Fruit fly (Drosophila melanogaster) whole organism, embryonic: Measurements from ENCODE around the gene CG4896.

Experiments used
- ATbp ChIP-seq: fragments of 200-800 bp; sonication (Bioruptor generic); optimal IDR thresholded peaks from 2 replicates; lab custom pipeline; 2017; ENCODE audit warnings: missing biosample characterization, mild to moderate bottlenecking, missing genetic modification characterization, missing genetic modification reagents
- Blimp-1 ChIP-seq: fragments of 200-800 bp; sonication (Bioruptor generic); optimal IDR thresholded peaks from 3 replicates; lab custom pipeline; 2018; ENCODE audit warnings: missing biosample characterization, missing genetic modification characterization, mild to moderate bottlenecking, moderate library complexity, missing genetic modification reagents
- CG10431 ChIP-seq: fragments of 200-800 bp; sonication (Bioruptor generic); optimal IDR thresholded peaks from 3 replicates; lab custom pipeline; 2018; ENCODE audit warnings: missing biosample characterization, mild to moderate bottlenecking, missing genetic modification characterization
- CG11560 ChIP-seq: fragments of 200-800 bp; sonication (Bioruptor generic); IDR thresholded peaks from 3 replicates; pipeline ENCODE4 v1.3.6; 2022; ENCODE audit warnings: missing biosample characterization, missing genetic modification characterization
- CG12659 ChIP-seq: fragments of 200-800 bp; sonication (Bioruptor generic); optimal IDR thresholded peaks from 3 replicates; lab custom pipeline; 2017; ENCODE audit warnings: mild to moderate bottlenecking, missing biosample characterization, missing genetic modification reagents, missing genetic modification characterization
- CG13123 ChIP-seq: fragments of 200-800 bp; sonication (Bioruptor generic); optimal IDR thresholded peaks from 2 replicates; lab custom pipeline; 2016; ENCODE audit warnings: missing biosample characterization, missing genetic modification characterization
- CG13287 ChIP-seq: fragments of 200-800 bp; sonication (Bioruptor generic); IDR thresholded peaks from 2 replicates; pipeline ENCODE4 v1.3.6; 2022; ENCODE audit warnings: missing biosample characterization, missing genetic modification characterization; ENCODE audit not compliant: partially characterized antibody
- CG14860 ChIP-seq: fragments of 200-800 bp; sonication (Bioruptor generic); IDR thresholded peaks from 3 replicates; pipeline ENCODE4 v1.3.6; 2022; ENCODE audit warnings: missing biosample characterization, missing genetic modification characterization; ENCODE audit not compliant: partially characterized antibody
- CG17359 ChIP-seq: fragments of 200-800 bp; sonication (Bioruptor generic); optimal IDR thresholded peaks from 3 replicates; lab custom pipeline; 2018; ENCODE audit warnings: missing biosample characterization, mild to moderate bottlenecking, missing genetic modification characterization, moderate library complexity
- CG2678 ChIP-seq: fragments of 200-800 bp; sonication (Bioruptor generic); optimal IDR thresholded peaks from 3 replicates; lab custom pipeline; 2019; ENCODE audit warnings: missing biosample characterization, mild to moderate bottlenecking, missing genetic modification characterization, moderate library complexity
- CG31224 ChIP-seq: fragments of 200-800 bp; sonication (Bioruptor generic); IDR thresholded peaks from 2 replicates; pipeline ENCODE4 v1.3.6; 2022; ENCODE audit warnings: missing biosample characterization, missing genetic modification characterization
- CG5953 ChIP-seq: fragments of 200-800 bp; sonication (Bioruptor generic); IDR thresholded peaks from 2 replicates; pipeline ENCODE4 v1.3.6; 2022; ENCODE audit warnings: missing biosample characterization, missing genetic modification characterization
- CG6854 ChIP-seq: fragments of 200-800 bp; sonication (Bioruptor generic); optimal IDR thresholded peaks from 3 replicates; lab custom pipeline; 2017; ENCODE audit warnings: missing biosample characterization, mild to moderate bottlenecking, missing genetic modification characterization
- CG7928 ChIP-seq: fragments of 200-800 bp; sonication (Bioruptor generic); optimal IDR thresholded peaks from 2 replicates; lab custom pipeline; 2017; ENCODE audit warnings: missing biosample characterization, mild to moderate bottlenecking, missing genetic modification characterization
- CG7987 ChIP-seq: fragments of 200-800 bp; sonication (Bioruptor generic); optimal IDR thresholded peaks from 2 replicates; lab custom pipeline; 2018; ENCODE audit warnings: missing biosample characterization, mild to moderate bottlenecking, missing genetic modification characterization, moderate library complexity
- CG9876 ChIP-seq: fragments of 200-800 bp; sonication (Bioruptor generic); optimal IDR thresholded peaks from 2 replicates; lab custom pipeline; 2016; ENCODE audit warnings: missing biosample characterization, missing genetic modification characterization
- CG9932 ChIP-seq: fragments of 200-800 bp; sonication (Bioruptor generic); IDR thresholded peaks from 2 replicates; pipeline ENCODE4 v1.3.6; 2022; ENCODE audit warnings: missing biosample characterization, missing genetic modification characterization
- Camta ChIP-seq: fragments of 200-800 bp; sonication (Bioruptor generic); optimal IDR thresholded peaks from 2 replicates; lab custom pipeline; 2016; ENCODE audit warnings: missing biosample characterization, missing genetic modification characterization
- CkIIα-i1 ChIP-seq: fragments of 200-800 bp; sonication (Bioruptor generic); IDR thresholded peaks from 2 replicates; pipeline ENCODE4 v1.3.6; 2022; ENCODE audit warnings: missing biosample characterization, missing genetic modification characterization
- CoRest ChIP-seq: fragments of 200-800 bp; sonication (Bioruptor generic); optimal IDR thresholded peaks from 3 replicates; lab custom pipeline; 2018; ENCODE audit warnings: missing biosample characterization, mild to moderate bottlenecking, missing genetic modification characterization, moderate library complexity
- D19A ChIP-seq: fragments of 200-800 bp; optimal IDR thresholded peaks from 3 replicates; lab custom pipeline; 2019; ENCODE audit warnings: missing biosample characterization, mild to moderate bottlenecking, missing genetic modification characterization, moderate library complexity
- Dref ChIP-seq: fragments of 200-800 bp; sonication (Bioruptor generic); IDR thresholded peaks from 2 replicates; pipeline ENCODE4 v1.3.6; 2022; ENCODE audit warnings: missing biosample characterization, missing genetic modification characterization
- Drgx ChIP-seq: fragments of 200-800 bp; sonication (Bioruptor generic); IDR thresholded peaks from 2 replicates; pipeline ENCODE4 v1.3.6; 2022; ENCODE audit warnings: missing biosample characterization, missing genetic modification characterization
- ERR ChIP-seq: fragments of 200-800 bp; sonication (Bioruptor generic); optimal IDR thresholded peaks from 2 replicates; lab custom pipeline; 2016; ENCODE audit warnings: missing biosample characterization, missing genetic modification characterization
- Gsc ChIP-seq: fragments of 200-800 bp; sonication (Bioruptor generic); IDR thresholded peaks from 2 replicates; pipeline ENCODE4 v1.3.6; 2022; ENCODE audit warnings: missing biosample characterization, missing genetic modification characterization
- NK7.1 ChIP-seq: fragments of 200-800 bp; sonication (Bioruptor generic); optimal IDR thresholded peaks from 3 replicates; lab custom pipeline; 2016; ENCODE audit warnings: missing biosample characterization, missing genetic modification characterization
- Oaz ChIP-seq: fragments of 200-800 bp; sonication (Bioruptor generic); IDR thresholded peaks from 2 replicates; pipeline ENCODE4 v1.3.6; 2022; ENCODE audit warnings: missing biosample characterization, missing genetic modification characterization
- PHDP ChIP-seq: fragments of 200-800 bp; sonication (Bioruptor generic); optimal IDR thresholded peaks from 3 replicates; lab custom pipeline; 2018; ENCODE audit warnings: missing biosample characterization, mild to moderate bottlenecking, missing genetic modification characterization, moderate library complexity
- TFAM ChIP-seq: fragments of 200-800 bp; sonication (Bioruptor generic); optimal IDR thresholded peaks from 2 replicates; lab custom pipeline; 2017; ENCODE audit warnings: missing biosample characterization, missing genetic modification characterization, inconsistent platforms
- Xrp1 ChIP-seq: fragments of 200-800 bp; sonication (Bioruptor generic); IDR thresholded peaks from 2 replicates; pipeline ENCODE4 v1.3.6; 2022; ENCODE audit warnings: missing biosample characterization, missing genetic modification characterization
- ap ChIP-seq: fragments of 200-800 bp; sonication (Bioruptor generic); IDR thresholded peaks from 2 replicates; pipeline ENCODE4 v1.3.6; 2022; ENCODE audit warnings: missing biosample characterization, missing genetic modification characterization
- ash1 ChIP-seq: fragments of 200-800 bp; sonication (Bioruptor generic); optimal IDR thresholded peaks from 2 replicates; lab custom pipeline; 2018; ENCODE audit warnings: missing biosample characterization, mild to moderate bottlenecking, missing genetic modification characterization
- br ChIP-seq: fragments of >200 bp; optimal IDR thresholded peaks from 2 replicates; lab custom pipeline; 2017
- cato ChIP-seq: fragments of 200-800 bp; sonication (Bioruptor generic); optimal IDR thresholded peaks from 2 replicates; lab custom pipeline; 2016; ENCODE audit warnings: missing biosample characterization, missing genetic modification characterization, borderline replicate concordance
- dmrt11E ChIP-seq: fragments of 200-800 bp; sonication (Bioruptor generic); optimal IDR thresholded peaks from 3 replicates; lab custom pipeline; 2018; ENCODE audit warnings: missing biosample characterization, mild to moderate bottlenecking, missing genetic modification characterization, moderate library complexity
- ems ChIP-seq: fragments of 200-800 bp; sonication (Bioruptor generic); optimal IDR thresholded peaks from 3 replicates; lab custom pipeline; 2016; ENCODE audit warnings: missing biosample characterization, missing genetic modification characterization
- exex ChIP-seq: fragments of 200-800 bp; sonication (Bioruptor generic); optimal IDR thresholded peaks from 4 replicates; lab custom pipeline; 2018; ENCODE audit warnings: missing biosample characterization, mild to moderate bottlenecking, missing genetic modification characterization, moderate library complexity
- grau ChIP-seq: fragments of 200-800 bp; optimal IDR thresholded peaks from 3 replicates; lab custom pipeline; 2019; ENCODE audit warnings: missing biosample characterization, mild to moderate bottlenecking, missing genetic modification characterization, moderate library complexity
- lov ChIP-seq, 2 experiments: fragments of 200-800 bp in 1 of 2; fragments of >200 bp in 1 of 2; sonication (Bioruptor generic) in 1 of 2; IDR thresholded peaks in 1 of 2; optimal IDR thresholded peaks in 1 of 2; 2 replicates in 1 of 2; 3 replicates in 1 of 2; pipeline versions ENCODE4 v1.3.6 to Lab custom; 2017 to 2022; ENCODE audit warnings: missing biosample characterization in 1 of 2, missing genetic modification characterization in 1 of 2
- nau ChIP-seq: fragments of 200-800 bp; sonication (Bioruptor generic); optimal IDR thresholded peaks from 3 replicates; lab custom pipeline; 2017; ENCODE audit warnings: missing biosample characterization, mild to moderate bottlenecking, missing genetic modification characterization, missing genetic modification reagents
- odd ChIP-seq: fragments of 200-800 bp; sonication (Bioruptor generic); optimal IDR thresholded peaks from 2 replicates; lab custom pipeline; 2017; ENCODE audit warnings: missing biosample characterization, mild to moderate bottlenecking, missing genetic modification characterization
- phol ChIP-seq: fragments of 200-800 bp; sonication (Bioruptor generic); optimal IDR thresholded peaks from 3 replicates; lab custom pipeline; 2018; ENCODE audit warnings: missing biosample characterization, mild to moderate bottlenecking, missing genetic modification characterization, moderate library complexity
- pnt ChIP-seq: fragments of 200-800 bp; sonication (Bioruptor generic); optimal IDR thresholded peaks from 3 replicates; lab custom pipeline; 2016; ENCODE audit warnings: missing biosample characterization, missing genetic modification characterization
- row ChIP-seq: fragments of 200-800 bp; sonication (Bioruptor generic); IDR thresholded peaks from 3 replicates; pipeline ENCODE4 v1.3.6; 2022; ENCODE audit warnings: missing biosample characterization, missing genetic modification characterization
- sna ChIP-seq: fragments of 200-800 bp; sonication (Bioruptor generic); IDR thresholded peaks from 2 replicates; pipeline ENCODE4 v1.3.6; 2022; ENCODE audit warnings: missing biosample characterization, missing genetic modification characterization; ENCODE audit not compliant: partially characterized antibody
- toy ChIP-seq: fragments of 200-800 bp; sonication (Bioruptor generic); IDR thresholded peaks from 2 replicates; pipeline ENCODE4 v1.3.6; 2022; ENCODE audit warnings: missing biosample characterization, missing genetic modification characterization
- tup ChIP-seq: fragments of 200-800 bp; sonication (Bioruptor generic); optimal IDR thresholded peaks from 2 replicates; lab custom pipeline; 2016; ENCODE audit warnings: missing biosample characterization, mild to moderate bottlenecking, missing genetic modification characterization, moderate library complexity
- twi ChIP-seq: fragments of 200-800 bp; optimal IDR thresholded peaks from 2 replicates; lab custom pipeline; 2019; ENCODE audit warnings: missing biosample characterization, mild to moderate bottlenecking, missing genetic modification characterization, moderate library complexity
- tx ChIP-seq: fragments of 200-800 bp; sonication (Bioruptor generic); optimal IDR thresholded peaks from 2 replicates; lab custom pipeline; 2016; ENCODE audit warnings: missing biosample characterization, missing genetic modification characterization
- wor ChIP-seq: fragments of 200-800 bp; sonication (Bioruptor generic); IDR thresholded peaks from 2 replicates; pipeline ENCODE4 v1.3.6; 2022; ENCODE audit warnings: missing biosample characterization, missing genetic modification characterization

CG4896 gene

DNA sequence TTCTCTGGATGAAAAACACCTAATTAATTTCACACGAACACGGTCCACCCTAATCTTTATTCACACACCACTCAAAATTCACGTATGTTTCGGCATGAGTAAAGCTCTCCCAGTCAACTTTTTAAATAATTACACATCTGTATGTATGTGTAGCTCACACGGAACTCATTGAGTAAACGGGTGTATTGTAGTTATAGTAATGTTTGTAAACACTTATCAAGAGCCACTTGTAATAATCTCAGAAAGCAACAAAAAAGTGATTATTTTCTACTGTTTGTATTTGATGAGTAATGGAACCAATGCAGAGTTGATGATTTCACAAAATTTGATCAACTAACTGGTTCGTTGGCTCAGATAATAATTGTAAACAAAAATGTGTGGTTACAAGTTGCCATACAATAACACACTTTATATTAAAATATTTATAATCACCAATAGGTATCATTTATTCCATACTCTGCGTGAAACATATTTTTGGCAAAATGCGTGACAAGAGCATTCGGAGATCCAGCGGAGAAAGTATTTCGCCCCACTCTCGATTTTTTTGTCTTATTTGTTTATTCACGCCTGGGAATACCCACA is 40.5 kb downstream of the CG4896 start (continued):
- TF ChIP-seq CG9876 (GFP tag; lab: Kevin White, UChicago): no peak
- TF ChIP-seq PHDP: peak; percentile 65
- no peak for TF ChIP-seq ash1
- no peak for TF ChIP-seq Gsc
- TF ChIP-seq TFAM (GFP tag; lab: Kevin White, UChicago): no peak
- 0 out of 2 replicates have a peak, but pooled peaks have one; percentile 8 for TF ChIP-seq Xrp1 (GFP tag; lab: Robert Waterston, UW)
- no peak for TF ChIP-seq sna (GFP tag; lab: Robert Waterston, UW)
- no peak for TF ChIP-seq CG6854
- no peak for TF ChIP-seq CG11560 (tag; lab: Robert Waterston, UW)
- TF ChIP-seq CkIIα-i1 (GFP tag; lab: Robert Waterston, UW): no peak
- no peak for TF ChIP-seq CG7987 (GFP tag; lab: Kevin White, UChicago)
- peak; percentile 27 for TF ChIP-seq CoRest (tag; lab: Kevin White, UChicago)
- no peak for TF ChIP-seq wor (GFP tag; lab: Robert Waterston, UW)
- peak; percentile 34 for TF ChIP-seq Oaz
- TF ChIP-seq Camta (GFP tag; lab: Kevin White, UChicago): no peak
- TF ChIP-seq tup (GFP tag; lab: Kevin White, UChicago): no peak
- no peak for TF ChIP-seq Drgx
- TF ChIP-seq CG13123: no peak
- peak; percentile 56; the same call in 1 of the 2 replicates for TF ChIP-seq CG5953 (GFP tag; lab: Robert Waterston, UW)
- peak; percentile 61 for TF ChIP-seq ATbp (GFP tag; lab: Kevin White, UChicago)
- TF ChIP-seq lov (optimal IDR thresholded peaks at IDR 0.05; lab: Kevin White, UChicago): no peak
- TF ChIP-seq lov (GFP tag; IDR thresholded peaks at IDR 0.05; lab: Robert Waterston, UW): no peak
- peak; percentile 24 for TF ChIP-seq CG9932
- peak; percentile 82 for TF ChIP-seq row
- no peak for TF ChIP-seq pnt (GFP tag; lab: Kevin White, UChicago)
- no peak for TF ChIP-seq phol (tag; lab: Kevin White, UChicago)
- TF ChIP-seq D19A: no peak
- TF ChIP-seq NK7.1: no peak
- no peak for TF ChIP-seq Dref (GFP tag; lab: Robert Waterston, UW)
- no peak for TF ChIP-seq grau (tag; lab: Kevin White, UChicago)
- TF ChIP-seq twi: no peak
- no peak for TF ChIP-seq CG17359 (tag; lab: Kevin White, UChicago)
- no peak for TF ChIP-seq CG2678 (tag; lab: Kevin White, UChicago)
- TF ChIP-seq CG31224 (GFP tag; lab: Robert Waterston, UW): no peak
- no peak for TF ChIP-seq CG14860 (GFP tag; lab: Robert Waterston, UW)
- no peak for TF ChIP-seq odd (GFP tag; lab: Kevin White, UChicago)
- no peak for TF ChIP-seq exex (tag; lab: Kevin White, UChicago)
- peak; percentile 6 for TF ChIP-seq CG12659 (GFP tag; lab: Kevin White, UChicago)
- TF ChIP-seq ap: no peak
- TF ChIP-seq Blimp-1 (GFP tag; lab: Kevin White, UChicago): no peak
- no peak for TF ChIP-seq dmrt11E (tag; lab: Kevin White, UChicago)
- no peak for TF ChIP-seq tx
- TF ChIP-seq br (lab: Kevin White, UChicago): no peak
- no peak for TF ChIP-seq toy (GFP tag; lab: Robert Waterston, UW)
- no peak for TF ChIP-seq ems (GFP tag; lab: Kevin White, UChicago)
- no peak for TF ChIP-seq ERR (GFP tag; lab: Kevin White, UChicago)
- TF ChIP-seq CG10431 (GFP tag; lab: Kevin White, UChicago): no peak
- no peak for TF ChIP-seq CG7928 (GFP tag; lab: Kevin White, UChicago)
- TF ChIP-seq cato: peak; percentile 29
- TF ChIP-seq nau (GFP tag; lab: Kevin White, UChicago): no peak
- no peak for TF ChIP-seq CG13287
